Fruit fly (Drosophila melanogaster): ENCODE results near the gene Fum3.

The Fum3 gene

dm6 chr3L:11439570-11439969 is 26.1 kb downstream of the Fum3 start:
- TF ChIP-seq Sox15 (GFP tag; optimal IDR thresholded peaks at IDR 0.05) (no peak), Hr38 (GFP tag; optimal IDR thresholded peaks at IDR 0.05) (no peak), salr (GFP tag; optimal IDR thresholded peaks at IDR 0.05) (no peak), vri (GFP tag; optimal IDR thresholded peaks at IDR 0.05) (no peak), OdsH (GFP tag; optimal IDR thresholded peaks at IDR 0.05) (no peak), achi (GFP tag; optimal IDR thresholded peaks at IDR 0.05) (peak; percentile 33), Eip75B (GFP tag; optimal IDR thresholded peaks at IDR 0.05) (peak; percentile 45), dac (GFP tag; optimal IDR thresholded peaks at IDR 0.05) (no peak), CG8319 (GFP tag; optimal IDR thresholded peaks at IDR 0.05) (peak; percentile 23), CG1621 (tag; optimal IDR thresholded peaks at IDR 0.05) (no peak), topi (GFP tag; optimal IDR thresholded peaks at IDR 0.05) (peak; percentile 33), CG3032 (tag; optimal IDR thresholded peaks at IDR 0.05) (peak; percentile 42), esn (GFP tag; optimal IDR thresholded peaks at IDR 0.05) (peak; percentile 19), Ets21C (GFP tag; optimal IDR thresholded peaks at IDR 0.05) (no peak), svp (GFP tag) (peak; percentile 68), spab (GFP tag; optimal IDR thresholded peaks at IDR 0.05) (peak; percentile 17), CG10631 (GFP tag; optimal IDR thresholded peaks at IDR 0.05) (peak; percentile 20), CG6792 (GFP tag; optimal IDR thresholded peaks at IDR 0.05) (peak; percentile 3), CG7368 (GFP tag; optimal IDR thresholded peaks at IDR 0.05) (peak; percentile 2), Blimp-1 (GFP tag; optimal IDR thresholded peaks at IDR 0.05) (no peak), acj6 (GFP tag; optimal IDR thresholded peaks at IDR 0.05) (peak; percentile 13), pdm3 (GFP tag; optimal IDR thresholded peaks at IDR 0.05) (peak; percentile 18), CG10669 (GFP tag; optimal IDR thresholded peaks at IDR 0.05) (peak; percentile 44), fd85E (GFP tag; optimal IDR thresholded peaks at IDR 0.05) (no peak), CG9139 (GFP tag; optimal IDR thresholded peaks at IDR 0.05) (no peak), CG16779 (tag; optimal IDR thresholded peaks at IDR 0.05) (no peak), CG6854 (GFP tag; optimal IDR thresholded peaks at IDR 0.05) (no peak), CG11294 (GFP tag; IDR thresholded peaks at IDR 0.05) (no peak), CG6163 (GFP tag; IDR thresholded peaks at IDR 0.05) (peak; percentile 77), CG15336 (GFP tag; IDR thresholded peaks at IDR 0.05) (peak; percentile 44; the same call in 1 of the 2 replicates), cyc (GFP tag; optimal IDR thresholded peaks at IDR 0.05) (peak; percentile 9), Eip93F (GFP tag; optimal IDR thresholded peaks at IDR 0.05) (no peak), CG32006 (GFP tag; optimal IDR thresholded peaks at IDR 0.05) (peak; percentile 40), Gug (GFP tag; IDR thresholded peaks at IDR 0.05) (peak; percentile 32; the same call in 1 of the 2 replicates), dsx (GFP tag; optimal IDR thresholded peaks at IDR 0.05; ENCODE audit: poor library complexity, severe bottlenecking) (no peak), Ets96B (tag; optimal IDR thresholded peaks at IDR 0.05) (peak; percentile 59), CG6276 (GFP tag; optimal IDR thresholded peaks at IDR 0.05) (no peak), fd59A (GFP tag; optimal IDR thresholded peaks at IDR 0.05) (no peak), CG34406 (GFP tag; optimal IDR thresholded peaks at IDR 0.05) (peak; percentile 21), Eip78C (GFP tag) (peak; percentile 81), CG31627 (GFP tag; optimal IDR thresholded peaks at IDR 0.05) (peak; percentile 2), fkh (GFP tag; optimal IDR thresholded peaks at IDR 0.05) (no peak), Sox14 (GFP tag; optimal IDR thresholded peaks at IDR 0.05) (peak; percentile 21), CG11762 (GFP tag; optimal IDR thresholded peaks at IDR 0.05; ENCODE audit: insufficient read depth) (no peak), Hr4 (GFP tag; optimal IDR thresholded peaks at IDR 0.05) (peak; percentile 12), Met (GFP tag; optimal IDR thresholded peaks at IDR 0.05) (peak; percentile 29), CG8119 (GFP tag; IDR thresholded peaks at IDR 0.05) (peak; percentile 59; the same call in 2 of the 3 replicates), eg (GFP tag; IDR thresholded peaks at IDR 0.05) (peak; percentile 57; the same call in 1 of the 3 replicates), Sox102F (GFP tag; optimal IDR thresholded peaks at IDR 0.05) (peak; percentile 14), net (GFP tag; optimal IDR thresholded peaks at IDR 0.05) (peak; percentile 19), CG8632 (GFP tag; optimal IDR thresholded peaks at IDR 0.05) (peak; percentile 7), CG3919 (GFP tag; optimal IDR thresholded peaks at IDR 0.05) (peak; percentile 45), CG11902 (GFP tag; optimal IDR thresholded peaks at IDR 0.05) (no peak)
